Worm (Caenorhabditis elegans) whole organism, L1 larva: ENCODE results near the gene C02E7.6.

ENCODE experiments used
- egl-27 ChIP-seq, 2 experiments: fragments of 150-350 bp in 1 of 2; sonication (generic microtip); optimal IDR thresholded peaks; 3 replicates each; lab custom pipeline; 2017 to 2018; ENCODE audit warnings: missing biosample characterization in 2 of 2, missing genetic modification characterization in 2 of 2, missing genetic modification reagents in 2 of 2
- elt-2 ChIP-seq: sonication (generic microtip); optimal IDR thresholded peaks from 2 replicates; lab custom pipeline; 2016; ENCODE audit warnings: missing genetic modification characterization, mild to moderate bottlenecking, inconsistent platforms, missing compliant biosample characterization, missing genetic modification reagents
- nhr-28 ChIP-seq: fragments of 150-350 bp; optimal IDR thresholded peaks from 2 replicates; lab custom pipeline; 2014; ENCODE audit warnings: missing biosample characterization, missing genetic modification characterization
- snpc-4 ChIP-seq: fragments of 150-350 bp; optimal IDR thresholded peaks from 2 replicates; lab custom pipeline; 2014; ENCODE audit warnings: missing biosample characterization, missing genetic modification characterization
- sox-4 ChIP-seq: sonication (generic microtip); optimal IDR thresholded peaks from 2 replicates; lab custom pipeline; 2016; ENCODE audit warnings: missing genetic modification characterization, missing compliant biosample characterization
- unc-62 ChIP-seq: fragments of 150-350 bp; optimal IDR thresholded peaks from 2 replicates; lab custom pipeline; 2014; ENCODE audit warnings: missing biosample characterization, missing genetic modification reagents, missing genetic modification characterization

ce11 chrV:4889976-4890479, 29.0 kb upstream of the C02E7.6 start, which contains the start of gene T19H12.2:
- TF ChIP-seq nhr-28 (tag; lab: Kevin White, UChicago) (no peak), sox-4 (tag; lab: Kevin White, UChicago) (no peak), unc-62 (GFP tag; lab: Kevin White, UChicago) (no peak), egl-27 (tag; optimal IDR thresholded peaks at IDR 0.05; lab: Kevin White, UChicago) (no peak), snpc-4 (tag; lab: Kevin White, UChicago) (no peak), elt-2 (tag; lab: Kevin White, UChicago) (no peak)
